Fruit fly (Drosophila melanogaster) whole organism: ENCODE data around the gene CG14339.

Source experiments
- Dll ChIP-seq: fragments of >200 bp; optimal IDR thresholded peaks from 2 replicates; lab custom pipeline; 2017
- EcR ChIP-seq, 2 experiments: fragments of >200 bp; optimal IDR thresholded peaks; 2 replicates each; lab custom pipeline; 2017; ENCODE audit warnings: missing biosample characterization in 2 of 2, missing genetic modification characterization in 2 of 2, missing genetic modification reagents in 2 of 2
- pan ChIP-seq: fragments of >200 bp; optimal IDR thresholded peaks from 2 replicates; lab custom pipeline; 2017
- usp ChIP-seq: fragments of >200 bp; optimal IDR thresholded peaks from 2 replicates; lab custom pipeline; 2017; ENCODE audit warnings: missing biosample characterization, missing genetic modification characterization, mixed read lengths

DNA sequence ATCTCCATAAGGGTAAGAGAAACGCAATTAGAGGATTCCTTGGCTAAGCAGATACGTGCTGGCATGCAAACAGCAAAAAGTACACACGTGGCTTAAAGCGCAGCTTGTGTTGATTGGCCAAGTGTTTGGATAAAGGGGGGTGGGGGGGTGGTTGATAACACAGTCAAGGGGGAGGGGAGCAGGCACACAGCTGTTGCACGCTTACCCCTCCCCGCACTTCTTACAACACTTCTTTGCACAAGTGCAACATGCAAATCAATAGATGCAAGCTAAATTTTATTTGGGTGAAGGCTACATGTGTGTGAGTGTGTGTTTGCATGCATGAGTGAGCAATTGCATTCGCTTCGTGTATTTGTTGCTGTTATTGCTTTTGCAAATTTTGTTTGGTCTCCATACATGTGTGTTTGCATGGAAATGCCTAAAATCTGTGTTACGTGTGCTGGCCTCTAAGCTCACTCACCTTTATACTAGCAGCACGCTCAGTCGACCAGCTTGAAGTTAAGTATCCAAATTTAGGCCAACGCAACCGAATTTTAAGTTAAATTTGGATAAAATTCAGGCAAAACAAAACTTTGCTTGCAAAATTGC, 20.1 kb downstream of the CG14339 start:
- TF ChIP-seq Dll (lab: Kevin White, UChicago) (no peak), usp (no peak), pan (no peak), EcR (GFP tag; optimal IDR thresholded peaks at IDR 0.05; lab: Kevin White, UChicago) (no peak)
